Worm (Caenorhabditis elegans): ENCODE measurements around the gene nhr-234.

- TF ChIP-seq jun-1 (tag; optimal IDR thresholded peaks at IDR 0.05) (no peak), pha-4 (tag; optimal IDR thresholded peaks at IDR 0.05) (no peak), ama-1 (optimal IDR thresholded peaks at IDR 0.05) (no peak), ztf-11 (tag; optimal IDR thresholded peaks at IDR 0.05) (no peak), fos-1 (tag; optimal IDR thresholded peaks at IDR 0.05) (no peak), elt-2 (tag; optimal IDR thresholded peaks at IDR 0.05) (no peak), pqm-1 (tag; optimal IDR thresholded peaks at IDR 0.05) (no peak), lin-39 (tag; optimal IDR thresholded peaks at IDR 0.05) (no peak), ZK546.5 (tag; optimal IDR thresholded peaks at IDR 0.05) (no peak), nhr-76 (tag; optimal IDR thresholded peaks at IDR 0.05) (no peak), skn-1 (tag; optimal IDR thresholded peaks at IDR 0.05) (no peak), zag-1 (tag; optimal IDR thresholded peaks at IDR 0.05) (no peak), nhr-237 (tag; optimal IDR thresholded peaks at IDR 0.05) (no peak), unc-39 (tag; optimal IDR thresholded peaks at IDR 0.05) (no peak)
Measured at ce11 chrII:12612218-12612617, 24.3 kb upstream of the nhr-234 start, which contains the start of gene nspe-4.
